Fruit fly (Drosophila melanogaster) whole organism, adult: ENCODE data around the gene CG7675.

Source experiments
- CG11617 ChIP-seq: fragments of 200-800 bp; sonication (Bioruptor generic); optimal IDR thresholded peaks from 2 replicates; lab custom pipeline; 2017; ENCODE audit warnings: mild to moderate bottlenecking, missing biosample characterization, missing genetic modification reagents, missing genetic modification characterization
- CG12768 ChIP-seq: fragments of 200-800 bp; sonication (Bioruptor generic); optimal IDR thresholded peaks from 2 replicates; lab custom pipeline; 2017; ENCODE audit warnings: missing biosample characterization, missing genetic modification characterization, mild to moderate bottlenecking, moderate library complexity, missing genetic modification reagents
- CG14711 ChIP-seq: fragments of 200-800 bp; sonication (Bioruptor generic); optimal IDR thresholded peaks from 2 replicates; lab custom pipeline; 2018; ENCODE audit warnings: missing biosample characterization, mild to moderate bottlenecking, missing genetic modification characterization, moderate library complexity
- CG1620 ChIP-seq: fragments of 200-800 bp; sonication (Bioruptor generic); optimal IDR thresholded peaks from 2 replicates; lab custom pipeline; 2016; ENCODE audit warnings: missing biosample characterization, missing genetic modification characterization
- CG33017 ChIP-seq: fragments of 200-800 bp; sonication (Bioruptor generic); optimal IDR thresholded peaks from 2 replicates; lab custom pipeline; 2018; ENCODE audit warnings: missing biosample characterization, mild to moderate bottlenecking, missing genetic modification characterization, moderate library complexity
- CG5204 ChIP-seq: fragments of 200-800 bp; sonication (Bioruptor generic); optimal IDR thresholded peaks from 2 replicates; lab custom pipeline; 2016; ENCODE audit warnings: missing biosample characterization, missing genetic modification characterization
- CG7045 ChIP-seq: fragments of 200-800 bp; sonication (Bioruptor generic); optimal IDR thresholded peaks from 2 replicates; lab custom pipeline; 2017; ENCODE audit warnings: missing biosample characterization, mild to moderate bottlenecking, missing genetic modification characterization
- CG7101 ChIP-seq: fragments of 200-800 bp; sonication (Bioruptor generic); optimal IDR thresholded peaks from 2 replicates; lab custom pipeline; 2018; ENCODE audit warnings: missing biosample characterization, mild to moderate bottlenecking, missing genetic modification characterization, moderate library complexity
- Clk ChIP-seq: fragments of 200-800 bp; sonication (Bioruptor generic); optimal IDR thresholded peaks from 2 replicates; lab custom pipeline; 2017; ENCODE audit warnings: missing biosample characterization, missing genetic modification characterization
- Crg-1 ChIP-seq: fragments of 200-800 bp; sonication (Bioruptor generic); optimal IDR thresholded peaks from 2 replicates; lab custom pipeline; 2016; ENCODE audit warnings: missing biosample characterization, missing genetic modification characterization
- Hr96 ChIP-seq: fragments of 200-800 bp; sonication (Bioruptor generic); optimal IDR thresholded peaks from 2 replicates; lab custom pipeline; 2016; ENCODE audit warnings: missing biosample characterization, missing genetic modification characterization
- Mnt ChIP-seq: fragments of 200-800 bp; sonication (Bioruptor generic); optimal IDR thresholded peaks from 2 replicates; lab custom pipeline; 2016; ENCODE audit warnings: missing biosample characterization, mild to moderate bottlenecking, missing genetic modification characterization
- bab1 ChIP-seq: fragments of 200-800 bp; sonication (Bioruptor generic); optimal IDR thresholded peaks from 3 replicates; lab custom pipeline; 2019; ENCODE audit warnings: missing biosample characterization, mild to moderate bottlenecking, missing genetic modification characterization, moderate library complexity
- cic ChIP-seq: fragments of 200-800 bp; sonication (Bioruptor generic); optimal IDR thresholded peaks from 2 replicates; lab custom pipeline; 2017; ENCODE audit warnings: missing biosample characterization, mild to moderate bottlenecking, missing genetic modification characterization, moderate library complexity
- cnc ChIP-seq, 2 experiments: fragments of >200 bp; optimal IDR thresholded peaks; 2 replicates each; lab custom pipeline; 2017
- kay ChIP-seq: fragments of 200-800 bp; sonication (Bioruptor generic); peaks from one replicate; lab custom pipeline; 2016; ENCODE audit warnings: missing biosample characterization, missing genetic modification characterization, borderline replicate concordance
- ovo ChIP-seq: fragments of 200-800 bp; sonication (Bioruptor generic); optimal IDR thresholded peaks from 2 replicates; lab custom pipeline; 2016; ENCODE audit warnings: missing biosample characterization, missing genetic modification characterization
- pad ChIP-seq: fragments of 200-800 bp; sonication (Bioruptor generic); optimal IDR thresholded peaks from 3 replicates; lab custom pipeline; 2017; ENCODE audit warnings: missing biosample characterization, missing genetic modification characterization, mild to moderate bottlenecking, moderate library complexity, missing genetic modification reagents
- tj ChIP-seq: fragments of 200-800 bp; sonication (Bioruptor generic); optimal IDR thresholded peaks from 3 replicates; lab custom pipeline; 2017; ENCODE audit warnings: missing biosample characterization, mild to moderate bottlenecking, missing genetic modification characterization, moderate library complexity
- toe ChIP-seq: fragments of 200-800 bp; sonication (Bioruptor generic); optimal IDR thresholded peaks from 2 replicates; lab custom pipeline; 2016; ENCODE audit warnings: missing biosample characterization, missing genetic modification characterization

Gene CG7675

DNA sequence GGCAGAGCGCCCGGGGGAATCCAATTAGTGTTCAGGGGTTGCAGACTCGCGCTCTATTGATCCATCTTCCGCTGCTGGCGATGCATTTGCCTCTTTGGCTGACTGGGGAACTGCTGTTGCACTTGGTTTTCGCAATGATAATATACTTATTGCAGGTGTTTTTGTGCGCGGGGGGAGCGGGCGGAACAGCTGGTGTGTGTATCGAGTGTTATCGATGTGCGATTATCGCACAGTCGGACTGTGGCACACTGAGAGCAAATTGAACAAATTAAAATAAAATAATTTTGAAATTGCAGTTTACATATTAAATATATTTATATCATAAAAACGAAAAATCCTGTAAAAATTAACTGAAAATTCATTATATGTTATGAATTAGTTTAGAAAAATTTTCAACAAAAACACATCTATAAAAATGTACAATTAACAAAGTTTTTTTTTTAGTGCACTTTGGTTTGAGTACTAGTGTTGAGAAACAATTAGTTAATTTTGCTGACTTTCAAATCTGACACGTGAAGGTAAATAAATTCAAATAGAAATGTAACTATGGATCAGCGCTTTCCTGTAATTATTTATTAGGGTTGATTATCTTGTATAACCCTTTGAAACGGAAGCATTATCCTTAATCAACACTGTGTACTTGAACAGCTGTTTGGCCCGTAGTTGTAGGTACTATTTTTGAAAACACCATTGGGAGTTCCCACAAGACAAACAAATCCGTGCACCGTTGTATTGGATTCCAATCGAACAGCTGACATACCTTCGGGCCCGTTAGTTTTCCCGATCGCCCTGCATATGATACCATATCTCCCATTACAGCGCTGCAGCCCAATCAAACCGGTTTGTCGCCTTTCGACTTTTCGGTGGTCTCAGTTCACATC is 21.8 kb upstream of the CG7675 start, which contains the start of the genes Wdr37 and koko:
Gene Wdr37, minus strand, starts transcription at position 168 of the 881 bp plus-strand sequence.
Gene koko, plus strand, starts transcription at position 478 of the 881 bp plus-strand sequence.
- peak; percentile 97 for TF ChIP-seq CG11617 (GFP tag; lab: Kevin White, UChicago)
- peak; percentile 77 for TF ChIP-seq Hr96 (GFP tag; lab: Kevin White, UChicago)
- peak; percentile 98 for TF ChIP-seq CG7101 (tag; lab: Kevin White, UChicago)
- TF ChIP-seq Crg-1 (GFP tag; lab: Kevin White, UChicago) = peak; percentile 90
- no peak for TF ChIP-seq kay (GFP tag; lab: Kevin White, UChicago)
- TF ChIP-seq tj = peak; percentile 98
- TF ChIP-seq Clk (GFP tag; lab: Kevin White, UChicago) = peak; percentile 93
- TF ChIP-seq CG33017 (tag; lab: Kevin White, UChicago) = peak; percentile 98
- TF ChIP-seq ovo = peak; percentile 91
- peak; percentile 96 for TF ChIP-seq CG7045 (GFP tag; lab: Kevin White, UChicago)
- peak; percentile 98 for TF ChIP-seq bab1 (GFP tag; lab: Kevin White, UChicago)
- peak; percentile 75 for TF ChIP-seq cic (GFP tag; lab: Kevin White, UChicago)
- TF ChIP-seq pad (GFP tag; lab: Kevin White, UChicago) = peak; percentile 85
- peak; percentile 94 for TF ChIP-seq CG14711
- peak; percentile 82 for TF ChIP-seq Mnt (GFP tag; lab: Kevin White, UChicago)
- TF ChIP-seq CG5204 (GFP tag; lab: Kevin White, UChicago) = peak; percentile 86
- TF ChIP-seq toe (GFP tag; lab: Kevin White, UChicago) = peak; percentile 93
- TF ChIP-seq CG1620 (GFP tag; lab: Kevin White, UChicago) = peak; percentile 91
- TF ChIP-seq cnc (optimal IDR thresholded peaks at IDR 0.05; lab: Kevin White, UChicago) = no peak
- peak; percentile 94 for TF ChIP-seq CG12768 (GFP tag; lab: Kevin White, UChicago)

dm6 chr3R:18399698-18400020 is 18.7 kb upstream of the CG7675 start:
- no peak for TF ChIP-seq tj
- no peak for TF ChIP-seq CG14711
- TF ChIP-seq Crg-1 (GFP tag; lab: Kevin White, UChicago) = no peak
- TF ChIP-seq CG7101 (tag; lab: Kevin White, UChicago) = no peak
- no peak for TF ChIP-seq cnc (optimal IDR thresholded peaks at IDR 0.05; lab: Kevin White, UChicago)
- no peak for TF ChIP-seq ovo
- TF ChIP-seq cic (GFP tag; lab: Kevin White, UChicago) = no peak
- TF ChIP-seq Mnt (GFP tag; lab: Kevin White, UChicago) = no peak
- TF ChIP-seq CG33017 (tag; lab: Kevin White, UChicago) = no peak
- TF ChIP-seq CG7045 (GFP tag; lab: Kevin White, UChicago) = no peak
- no peak for TF ChIP-seq pad (GFP tag; lab: Kevin White, UChicago)
- TF ChIP-seq CG5204 (GFP tag; lab: Kevin White, UChicago) = no peak
- TF ChIP-seq Clk (GFP tag; lab: Kevin White, UChicago) = no peak
- TF ChIP-seq toe (GFP tag; lab: Kevin White, UChicago) = no peak
- no peak for TF ChIP-seq Hr96 (GFP tag; lab: Kevin White, UChicago)

dm6 chr3R:18398954-18399697 is 18.1 kb upstream of the CG7675 start, which contains the start of gene Vha100-2:
Gene Vha100-2 (minus strand): TSS chr3R:18399169.
- TF ChIP-seq CG33017 (tag; lab: Kevin White, UChicago) (no peak), ovo (no peak), kay (GFP tag; lab: Kevin White, UChicago) (no peak), CG7101 (tag; lab: Kevin White, UChicago) (peak; percentile 12), CG7045 (GFP tag; lab: Kevin White, UChicago) (no peak), Mnt (GFP tag; lab: Kevin White, UChicago) (peak; percentile 42), Hr96 (GFP tag; lab: Kevin White, UChicago) (peak; percentile 24), CG14711 (peak; percentile 29), CG12768 (GFP tag; lab: Kevin White, UChicago) (peak; percentile 77), Crg-1 (GFP tag; lab: Kevin White, UChicago) (no peak), pad (GFP tag; lab: Kevin White, UChicago) (peak; percentile 56), Clk (GFP tag; lab: Kevin White, UChicago) (no peak), toe (GFP tag; lab: Kevin White, UChicago) (no peak), cic (GFP tag; lab: Kevin White, UChicago) (peak; percentile 51), tj (peak; percentile 17), CG5204 (GFP tag; lab: Kevin White, UChicago) (peak; percentile 22), bab1 (GFP tag; lab: Kevin White, UChicago) (peak; percentile 19), CG11617 (GFP tag; lab: Kevin White, UChicago) (no peak), CG1620 (GFP tag; lab: Kevin White, UChicago) (peak; percentile 65), cnc (optimal IDR thresholded peaks at IDR 0.05; lab: Kevin White, UChicago) (no peak)

- no peak for TF ChIP-seq cnc (optimal IDR thresholded peaks at IDR 0.05; lab: Kevin White, UChicago)
- TF ChIP-seq Mnt (GFP tag; lab: Kevin White, UChicago) = peak; percentile 8
- TF ChIP-seq Crg-1 (GFP tag; lab: Kevin White, UChicago) = no peak
- TF ChIP-seq tj = peak; percentile 35
These were observed 17.5 kb upstream of the CG7675 start for dm6 chr3R:18398460-18398901.
